Worm (Caenorhabditis elegans) whole organism, L2 larva: ENCODE measurements around the gene R13H4.5.

Source experiments
- aly-2 ChIP-seq: fragments of 150-350 bp; optimal IDR thresholded peaks from 2 replicates; lab custom pipeline; 2014; ENCODE audit warnings: missing biosample characterization, missing genetic modification characterization
- fos-1 ChIP-seq: fragments of 150-350 bp; optimal IDR thresholded peaks from 2 replicates; lab custom pipeline; 2014; ENCODE audit warnings: missing biosample characterization, missing genetic modification characterization
- mbf-1 ChIP-seq: sonication (generic microtip); optimal IDR thresholded peaks from 2 replicates; lab custom pipeline; 2017; ENCODE audit warnings: missing biosample characterization, missing genetic modification characterization
- ztf-4 ChIP-seq: fragments of 150-350 bp; optimal IDR thresholded peaks from 2 replicates; lab custom pipeline; 2014; ENCODE audit warnings: missing biosample characterization, missing genetic modification characterization

DNA sequence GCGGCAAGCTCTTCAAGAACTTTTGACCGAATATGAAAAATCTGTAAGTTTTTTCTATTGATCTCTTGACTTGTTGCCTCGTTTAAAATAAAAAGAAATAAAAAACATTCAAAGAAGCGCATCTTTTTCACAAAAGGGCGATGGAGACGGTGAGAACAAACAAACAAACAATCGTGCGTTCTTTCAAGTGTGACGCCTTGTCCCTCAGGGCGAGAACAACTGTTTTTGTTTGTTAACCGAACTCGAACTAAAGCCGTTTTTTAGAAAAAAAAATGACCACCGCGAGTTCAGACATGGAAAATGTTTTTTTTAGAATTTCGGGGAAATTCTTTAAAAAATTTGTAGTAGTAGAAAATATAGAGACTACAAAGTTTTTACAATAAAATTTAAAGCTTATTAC is 13.5 kb upstream of the R13H4.5 start:
- TF ChIP-seq ztf-4 (tag; lab: Kevin White, UChicago) (no peak), mbf-1 (tag; lab: Kevin White, UChicago) (no peak), fos-1 (no peak), aly-2 (tag; lab: Kevin White, UChicago) (no peak)
